Worm (Caenorhabditis elegans) whole organism, L2 larva: Measurements from ENCODE around the gene sre-26.

Experiments
- gmeb-1 ChIP-seq: fragments of 150-350 bp; optimal IDR thresholded peaks from 2 replicates; lab custom pipeline; 2014; ENCODE audit warnings: missing biosample characterization, missing genetic modification characterization
- mbf-1 ChIP-seq: sonication (generic microtip); optimal IDR thresholded peaks from 2 replicates; lab custom pipeline; 2017; ENCODE audit warnings: missing biosample characterization, missing genetic modification characterization
- mdl-1 ChIP-seq, 2 experiments: fragments of 150-350 bp in 1 of 2; sonication (generic microtip) in 1 of 2; optimal IDR thresholded peaks; 2 replicates each; lab custom pipeline; 2017; ENCODE audit warnings: missing biosample characterization in 2 of 2, missing genetic modification characterization in 2 of 2
- skn-1 ChIP-seq: sonication (generic microtip); optimal IDR thresholded peaks from 2 replicates; lab custom pipeline; 2017; ENCODE audit warnings: missing biosample characterization, missing genetic modification characterization

- TF ChIP-seq skn-1 (no peak), mdl-1 (tag; optimal IDR thresholded peaks at IDR 0.05; lab: Kevin White, UChicago) (no peak), mbf-1 (tag; lab: Kevin White, UChicago) (no peak), gmeb-1 (tag; lab: Kevin White, UChicago) (no peak)
Measured at ce11 chrII:12386781-12387180, 33.6 kb downstream of the sre-26 start, which contains the start of gene sre-42.
